Worm (Caenorhabditis elegans) whole organism, L2 larva: ENCODE data around the gene ltd-1.
A peak's percentile ranks its signal among the peaks of the same experiment; 100 is the strongest.

Experiments
- C34F6.9 ChIP-seq: fragments of 150-350 bp; optimal IDR thresholded peaks from 2 replicates; lab custom pipeline; 2014; ENCODE audit warnings: missing biosample characterization, missing genetic modification characterization
- F13H6.1 ChIP-seq: sonication (generic microtip); optimal IDR thresholded peaks from 2 replicates; lab custom pipeline; 2016; ENCODE audit warnings: missing genetic modification characterization, missing compliant biosample characterization
- R02D3.7 ChIP-seq: fragments of 150-350 bp; optimal IDR thresholded peaks from 2 replicates; lab custom pipeline; 2014; ENCODE audit warnings: missing biosample characterization, missing genetic modification characterization
- Y55F3AM.14 ChIP-seq: fragments of 200-800 bp; sonication (Bioruptor generic); optimal IDR thresholded peaks from 2 replicates; lab custom pipeline; 2018; ENCODE audit warnings: mild to moderate bottlenecking, missing genetic modification characterization, missing compliant biosample characterization
- ZK546.5 ChIP-seq: sonication (generic microtip); optimal IDR thresholded peaks from 2 replicates; lab custom pipeline; 2017; ENCODE audit warnings: missing biosample characterization, missing genetic modification characterization
- alr-1 ChIP-seq: fragments of 150-350 bp; optimal IDR thresholded peaks from 2 replicates; lab custom pipeline; 2014; ENCODE audit warnings: missing biosample characterization, missing genetic modification characterization
- aly-2 ChIP-seq: fragments of 150-350 bp; optimal IDR thresholded peaks from 2 replicates; lab custom pipeline; 2014; ENCODE audit warnings: missing biosample characterization, missing genetic modification characterization
- ama-1 ChIP-seq: fragments of 150-350 bp; optimal IDR thresholded peaks from 2 replicates; lab custom pipeline; 2018; ENCODE audit warnings: inconsistent platforms
- blmp-1 ChIP-seq: sonication (generic microtip); optimal IDR thresholded peaks from 2 replicates; lab custom pipeline; 2017; ENCODE audit warnings: missing genetic modification characterization, mild to moderate bottlenecking, missing compliant biosample characterization, antibody characterized with exemption, moderate library complexity; ENCODE audit not compliant: insufficient read depth
- ceh-16 ChIP-seq: fragments of 150-350 bp; optimal IDR thresholded peaks from 2 replicates; lab custom pipeline; 2014; ENCODE audit warnings: missing biosample characterization, missing genetic modification characterization
- ceh-82 ChIP-seq: fragments of 150-350 bp; optimal IDR thresholded peaks from 2 replicates; lab custom pipeline; 2014; ENCODE audit warnings: missing biosample characterization, missing genetic modification characterization
- crh-2 ChIP-seq: sonication (generic microtip); optimal IDR thresholded peaks from 2 replicates; lab custom pipeline; 2017; ENCODE audit warnings: missing biosample characterization, missing genetic modification characterization
- dmd-4 ChIP-seq: sonication (generic microtip); optimal IDR thresholded peaks from 2 replicates; lab custom pipeline; 2017; ENCODE audit warnings: missing biosample characterization, missing genetic modification characterization
- egl-27 ChIP-seq: sonication (generic microtip); optimal IDR thresholded peaks from 3 replicates; lab custom pipeline; 2017; ENCODE audit warnings: missing biosample characterization, missing genetic modification reagents, missing genetic modification characterization
- elt-1 ChIP-seq: fragments of 150-350 bp; optimal IDR thresholded peaks from 2 replicates; lab custom pipeline; 2014; ENCODE audit warnings: missing biosample characterization, missing genetic modification characterization
- elt-3 ChIP-seq: sonication (generic microtip); optimal IDR thresholded peaks from 2 replicates; lab custom pipeline; 2017; ENCODE audit warnings: missing biosample characterization, missing genetic modification characterization
- fos-1 ChIP-seq: fragments of 150-350 bp; optimal IDR thresholded peaks from 2 replicates; lab custom pipeline; 2014; ENCODE audit warnings: missing biosample characterization, missing genetic modification characterization
- gmeb-1 ChIP-seq: fragments of 150-350 bp; optimal IDR thresholded peaks from 2 replicates; lab custom pipeline; 2014; ENCODE audit warnings: missing biosample characterization, missing genetic modification characterization
- lin-11 ChIP-seq: fragments of 150-350 bp; sonication (generic microtip); optimal IDR thresholded peaks from 2 replicates; lab custom pipeline; 2014; ENCODE audit warnings: missing biosample characterization, missing genetic modification characterization, inconsistent platforms, mixed read lengths
- lin-13 ChIP-seq: fragments of 150-350 bp; optimal IDR thresholded peaks from 2 replicates; lab custom pipeline; 2014; ENCODE audit warnings: missing biosample characterization, missing genetic modification reagents, missing genetic modification characterization
- lin-39 ChIP-seq: fragments of 150-350 bp; optimal IDR thresholded peaks from 2 replicates; lab custom pipeline; 2014; ENCODE audit warnings: missing biosample characterization, missing genetic modification reagents, missing genetic modification characterization
- lsy-2 ChIP-seq, 2 experiments: fragments of 150-350 bp in 1 of 2; sonication (generic microtip) in 1 of 2; optimal IDR thresholded peaks; 2 replicates each; lab custom pipeline; 2014 to 2017; ENCODE audit warnings: missing biosample characterization in 2 of 2, missing genetic modification characterization in 2 of 2
- mab-5 ChIP-seq: fragments of 150-350 bp; optimal IDR thresholded peaks from 2 replicates; lab custom pipeline; 2014; ENCODE audit warnings: missing biosample characterization, missing genetic modification characterization
- mbf-1 ChIP-seq: sonication (generic microtip); optimal IDR thresholded peaks from 2 replicates; lab custom pipeline; 2017; ENCODE audit warnings: missing biosample characterization, missing genetic modification characterization
- mdl-1 ChIP-seq, 2 experiments: fragments of 150-350 bp in 1 of 2; sonication (generic microtip) in 1 of 2; optimal IDR thresholded peaks; 2 replicates each; lab custom pipeline; 2017; ENCODE audit warnings: missing biosample characterization in 2 of 2, missing genetic modification characterization in 2 of 2
- nhr-10 ChIP-seq: sonication (generic microtip); optimal IDR thresholded peaks from 2 replicates; lab custom pipeline; 2017; ENCODE audit warnings: missing biosample characterization, missing genetic modification characterization
- nhr-11 ChIP-seq: fragments of 150-350 bp; optimal IDR thresholded peaks from 2 replicates; lab custom pipeline; 2014; ENCODE audit warnings: missing biosample characterization, missing genetic modification characterization
- nhr-12 ChIP-seq: fragments of 150-350 bp; optimal IDR thresholded peaks from 2 replicates; lab custom pipeline; 2014; ENCODE audit warnings: missing biosample characterization, missing genetic modification characterization
- nhr-129 ChIP-seq: fragments of 150-350 bp; optimal IDR thresholded peaks from 2 replicates; lab custom pipeline; 2014; ENCODE audit warnings: missing biosample characterization, missing genetic modification characterization
- nhr-21 ChIP-seq: fragments of 150-350 bp; optimal IDR thresholded peaks from 2 replicates; lab custom pipeline; 2014; ENCODE audit warnings: missing biosample characterization, missing genetic modification characterization
- nhr-23 ChIP-seq: fragments of 150-350 bp; optimal IDR thresholded peaks from 2 replicates; lab custom pipeline; 2014; ENCODE audit warnings: missing biosample characterization, missing genetic modification reagents, missing genetic modification characterization
- nhr-237 ChIP-seq: fragments of 150-350 bp; optimal IDR thresholded peaks from 2 replicates; lab custom pipeline; 2014; ENCODE audit warnings: missing biosample characterization, missing genetic modification characterization
- nhr-25 ChIP-seq: fragments of 150-350 bp; sonication (generic microtip); optimal IDR thresholded peaks from 3 replicates; lab custom pipeline; 2014; ENCODE audit warnings: missing biosample characterization, missing genetic modification characterization
- nhr-6 ChIP-seq: fragments of 150-350 bp; optimal IDR thresholded peaks from 2 replicates; lab custom pipeline; 2014; ENCODE audit warnings: missing biosample characterization, missing genetic modification characterization
- nhr-77 ChIP-seq: fragments of 150-350 bp; optimal IDR thresholded peaks from 2 replicates; lab custom pipeline; 2014; ENCODE audit warnings: missing biosample characterization, missing genetic modification characterization
- peb-1 ChIP-seq: fragments of 150-350 bp; optimal IDR thresholded peaks from 2 replicates; lab custom pipeline; 2014; ENCODE audit warnings: missing biosample characterization, missing genetic modification characterization
- sem-4 ChIP-seq: fragments of 150-350 bp; optimal IDR thresholded peaks from 2 replicates; lab custom pipeline; 2014; ENCODE audit warnings: missing biosample characterization, missing genetic modification reagents, missing genetic modification characterization
- skn-1 ChIP-seq: sonication (generic microtip); optimal IDR thresholded peaks from 2 replicates; lab custom pipeline; 2017; ENCODE audit warnings: missing biosample characterization, missing genetic modification characterization
- sma-3 ChIP-seq: sonication (generic microtip); optimal IDR thresholded peaks from 2 replicates; lab custom pipeline; 2016; ENCODE audit warnings: missing genetic modification reagents, missing genetic modification characterization, missing compliant biosample characterization
- sma-9 ChIP-seq, 2 experiments: fragments of 150-350 bp in 1 of 2; sonication (generic microtip) in 1 of 2; optimal IDR thresholded peaks; 2 replicates each; lab custom pipeline; 2014 to 2016; ENCODE audit warnings: missing genetic modification characterization in 2 of 2, mild to moderate bottlenecking in 1 of 2, missing biosample characterization in 1 of 2, missing compliant biosample characterization in 1 of 2, missing genetic modification reagents in 1 of 2, moderate library complexity in 1 of 2
- snpc-4 ChIP-seq: fragments of 150-350 bp; optimal IDR thresholded peaks from 2 replicates; lab custom pipeline; 2014; ENCODE audit warnings: missing biosample characterization, missing genetic modification characterization
- unc-39 ChIP-seq: fragments of 150-350 bp; optimal IDR thresholded peaks from 2 replicates; lab custom pipeline; 2014; ENCODE audit warnings: missing biosample characterization, missing genetic modification characterization
- unc-55 ChIP-seq: fragments of 150-350 bp; sonication (generic microtip); optimal IDR thresholded peaks from 3 replicates; lab custom pipeline; 2014; ENCODE audit warnings: missing biosample characterization, missing genetic modification reagents, missing genetic modification characterization
- unc-62 ChIP-seq: fragments of 150-350 bp; optimal IDR thresholded peaks from 2 replicates; lab custom pipeline; 2014; ENCODE audit warnings: missing biosample characterization, missing genetic modification reagents, missing genetic modification characterization
- zag-1 ChIP-seq: fragments of 150-350 bp; optimal IDR thresholded peaks from 2 replicates; lab custom pipeline; 2014; ENCODE audit warnings: missing biosample characterization, missing genetic modification characterization
- ztf-1 ChIP-seq: fragments of 200-800 bp; sonication (Bioruptor generic); conservative IDR thresholded peaks from 2 replicates; pipeline ENCODE4 v1.3.6; 2022; ENCODE audit warnings: missing genetic modification characterization, missing compliant biosample characterization
- ztf-11 ChIP-seq: sonication (generic microtip); optimal IDR thresholded peaks from 2 replicates; lab custom pipeline; 2017; ENCODE audit warnings: missing biosample characterization, missing genetic modification characterization
- ztf-4 ChIP-seq: fragments of 150-350 bp; optimal IDR thresholded peaks from 2 replicates; lab custom pipeline; 2014; ENCODE audit warnings: missing biosample characterization, missing genetic modification characterization

Gene ltd-1

DNA sequence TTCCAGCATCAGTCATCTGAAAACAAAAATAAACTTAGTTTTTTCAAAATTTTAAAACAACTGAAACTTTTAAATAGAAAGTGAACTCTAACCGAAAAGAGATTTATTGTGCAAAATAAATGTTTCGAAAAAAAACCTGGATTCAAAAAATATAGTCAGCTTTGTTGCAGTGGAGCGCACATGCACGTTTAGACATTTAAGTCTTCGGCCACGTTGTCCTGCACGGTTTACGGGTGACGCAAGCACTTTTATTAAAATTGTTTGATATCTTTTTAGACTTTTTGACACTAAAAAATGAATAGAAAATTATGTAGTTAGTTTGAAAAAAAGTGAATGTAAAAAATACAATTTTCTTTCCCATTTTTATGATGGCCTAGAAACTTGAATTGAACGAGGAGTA, 53.1 kb downstream of the ltd-1 start, which contains the start of the genes ubh-4 and algn-6:
TSS of gene ubh-4 (minus strand) at position 182 of the 400 bp plus-strand sequence.
TSS of gene algn-6 (plus strand) at position 387 of the 400 bp plus-strand sequence.
- TF ChIP-seq nhr-10 (tag; lab: Kevin White, UChicago) (no peak), sem-4 (tag; lab: Kevin White, UChicago) (no peak), gmeb-1 (peak; percentile 59), F13H6.1 (tag; lab: Kevin White, UChicago) (no peak), crh-2 (tag; lab: Kevin White, UChicago) (peak; percentile 62), egl-27 (tag; lab: Kevin White, UChicago) (no peak), sma-3 (GFP tag; lab: Kevin White, UChicago) (peak; percentile 66), alr-1 (tag; lab: Kevin White, UChicago) (no peak), elt-3 (tag; lab: Kevin White, UChicago) (no peak), nhr-12 (tag; lab: Kevin White, UChicago) (no peak), nhr-21 (tag; lab: Kevin White, UChicago) (no peak), lsy-2 (tag; optimal IDR thresholded peaks at IDR 0.05; lab: Kevin White, UChicago) (peak; percentile 57 to 96), nhr-129 (tag; lab: Kevin White, UChicago) (peak; percentile 61), C34F6.9 (tag; lab: Kevin White, UChicago) (peak; percentile 86), mbf-1 (tag; lab: Kevin White, UChicago) (no peak), aly-2 (no peak), nhr-237 (no peak), ama-1 (no peak), ceh-16 (tag; lab: Kevin White, UChicago) (no peak), blmp-1 (tag; lab: Kevin White, UChicago) (no peak), lin-39 (tag; lab: Kevin White, UChicago) (no peak), ceh-82 (tag; lab: Kevin White, UChicago) (no peak), peb-1 (tag; lab: Kevin White, UChicago) (no peak), lin-13 (GFP tag; lab: Kevin White, UChicago) (peak; percentile 6), nhr-25 (tag; lab: Kevin White, UChicago) (no peak), ztf-11 (tag; lab: Kevin White, UChicago) (no peak), snpc-4 (tag; lab: Kevin White, UChicago) (no peak), nhr-11 (no peak), nhr-23 (no peak), unc-55 (GFP tag; lab: Kevin White, UChicago) (peak; percentile 72), skn-1 (tag; lab: Kevin White, UChicago) (peak; percentile 53), mdl-1 (tag; optimal IDR thresholded peaks at IDR 0.05; lab: Kevin White, UChicago) (no peak), Y55F3AM.14 (no peak), ztf-1 (GFP tag; lab: Robert Waterston, UW) (no peak), lin-11 (no peak), mab-5 (tag; lab: Kevin White, UChicago) (no peak), dmd-4 (tag; lab: Kevin White, UChicago) (no peak), unc-62 (no peak), sma-9 (GFP tag; optimal IDR thresholded peaks at IDR 0.05; lab: Kevin White, UChicago) (peak; percentile 26), sma-9 (tag; optimal IDR thresholded peaks at IDR 0.05; lab: Kevin White, UChicago) (no peak), nhr-6 (tag; lab: Kevin White, UChicago) (no peak), fos-1 (peak; percentile 45), nhr-77 (tag; lab: Kevin White, UChicago) (no peak), elt-1 (no peak), unc-39 (no peak), ztf-4 (no peak), R02D3.7 (no peak), zag-1 (no peak), ZK546.5 (tag; lab: Kevin White, UChicago) (no peak)
